Worm (Caenorhabditis elegans) whole organism, L4/young adult: ENCODE data around the gene pcn-1.

Source experiments
- W03F9.2 ChIP-seq: fragments of 150-350 bp; optimal IDR thresholded peaks from 2 replicates; lab custom pipeline; 2014; ENCODE audit warnings: missing biosample characterization, missing genetic modification characterization
- him-1 ChIP-seq: sonication (generic microtip); optimal IDR thresholded peaks from 2 replicates; lab custom pipeline; 2016; ENCODE audit warnings: missing genotype, missing genetic modification reagents, missing genetic modification characterization, missing compliant biosample characterization

ce11 chrIV:4096940-4097339 is 47.7 kb upstream of the pcn-1 start:
- TF ChIP-seq him-1 (no peak), W03F9.2 (no peak)
